Worm (Caenorhabditis elegans) whole organism, L4 larva: Measurements from ENCODE around the gene W06G6.20.

Experiments
- D1046.2 ChIP-seq: fragments of 200-800 bp; sonication (Bioruptor generic); IDR thresholded peaks from 2 replicates; pipeline ENCODE4 v1.3.6; 2022; ENCODE audit warnings: missing genetic modification characterization, missing compliant biosample characterization
- aly-2 ChIP-seq: sonication (generic microtip); optimal IDR thresholded peaks from 2 replicates; lab custom pipeline; 2018; ENCODE audit warnings: missing biosample characterization, missing genetic modification characterization
- lin-39 ChIP-seq: fragments of 150-350 bp; optimal IDR thresholded peaks from 2 replicates; lab custom pipeline; 2014; ENCODE audit warnings: missing biosample characterization, missing genetic modification reagents, missing genetic modification characterization
- nhr-102 ChIP-seq: sonication (generic microtip); optimal IDR thresholded peaks from 2 replicates; lab custom pipeline; 2016; ENCODE audit warnings: mild to moderate bottlenecking, missing genetic modification characterization, moderate library complexity, missing compliant biosample characterization
- nhr-28 ChIP-seq: fragments of 150-350 bp; optimal IDR thresholded peaks from 2 replicates; lab custom pipeline; 2014; ENCODE audit warnings: missing biosample characterization, missing genetic modification characterization
- snpc-1.2 ChIP-seq: fragments of 200-800 bp; sonication (Bioruptor generic); IDR thresholded peaks from 2 replicates; pipeline ENCODE4 v1.3.6; 2022; ENCODE audit warnings: missing genetic modification reagents, missing genetic modification characterization, missing compliant biosample characterization
- zip-11 ChIP-seq: fragments of 200-800 bp; sonication (Bioruptor generic); IDR thresholded peaks from 2 replicates; pipeline ENCODE4 v1.3.6; 2022; ENCODE audit warnings: missing genetic modification characterization, missing compliant biosample characterization
- ztf-11 ChIP-seq: fragments of 150-350 bp; optimal IDR thresholded peaks from 2 replicates; lab custom pipeline; 2014; ENCODE audit warnings: missing biosample characterization, missing genetic modification characterization

DNA sequence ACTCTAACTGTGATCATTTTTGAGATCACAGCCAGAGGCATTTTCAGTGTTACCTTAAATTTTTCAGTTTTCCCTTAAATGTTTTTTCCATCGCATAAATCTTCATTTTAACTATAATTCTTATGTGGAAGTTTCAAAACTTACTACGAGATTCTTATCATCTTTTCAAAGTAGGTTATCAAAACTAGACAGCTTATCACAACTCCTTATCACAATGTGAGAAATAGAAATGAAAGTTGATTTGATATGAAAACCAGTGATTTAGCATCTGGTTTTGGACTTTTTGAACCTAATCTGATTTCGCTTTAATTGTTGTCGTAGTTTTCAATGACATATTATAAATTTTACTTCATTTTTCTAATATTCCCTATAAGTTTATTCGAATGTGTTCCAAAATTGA is 12.3 kb downstream of the W06G6.20 start, which contains the start of gene mltn-11:
- TF ChIP-seq aly-2 (tag; lab: Kevin White, UChicago) (no peak), nhr-102 (tag; lab: Kevin White, UChicago) (no peak), lin-39 (tag; lab: Kevin White, UChicago) (no peak), D1046.2 (GFP tag; lab: Robert Waterston, UW) (no peak), zip-11 (no peak), ztf-11 (tag; lab: Kevin White, UChicago) (no peak), nhr-28 (tag; lab: Kevin White, UChicago) (no peak), snpc-1.2 (no peak)
